Worm (Caenorhabditis elegans) whole organism, L3 larva: ENCODE measurements around the gene nas-15.
A peak's percentile ranks its signal among the peaks of the same experiment; 100 is the strongest.

Source experiments
- ama-1 ChIP-seq: fragments of 150-350 bp; optimal IDR thresholded peaks from 2 replicates; lab custom pipeline; 2018
- ceh-16 ChIP-seq: sonication (generic microtip); optimal IDR thresholded peaks from 2 replicates; lab custom pipeline; 2017; ENCODE audit warnings: missing biosample characterization, missing genetic modification characterization
- ceh-28 ChIP-seq: fragments of 150-350 bp; optimal IDR thresholded peaks from 2 replicates; lab custom pipeline; 2014; ENCODE audit warnings: missing biosample characterization, missing genetic modification reagents, missing genetic modification characterization
- ceh-82 ChIP-seq: fragments of 150-350 bp; optimal IDR thresholded peaks from 2 replicates; lab custom pipeline; 2014; ENCODE audit warnings: missing biosample characterization, missing genetic modification characterization
- daf-12 ChIP-seq: fragments of 150-350 bp; optimal IDR thresholded peaks from 2 replicates; lab custom pipeline; 2014; ENCODE audit warnings: missing biosample characterization, missing genetic modification reagents, missing genetic modification characterization
- egl-27 ChIP-seq: sonication (generic microtip); optimal IDR thresholded peaks from 4 replicates; lab custom pipeline; 2017; ENCODE audit warnings: missing biosample characterization, missing genetic modification reagents, missing genetic modification characterization
- egl-5 ChIP-seq: fragments of 150-350 bp; optimal IDR thresholded peaks from 2 replicates; lab custom pipeline; 2017; ENCODE audit warnings: missing biosample characterization, missing genetic modification reagents, missing genetic modification characterization, inconsistent platforms
- elt-1 ChIP-seq: fragments of 150-350 bp; optimal IDR thresholded peaks from 2 replicates; lab custom pipeline; 2014; ENCODE audit warnings: missing biosample characterization, missing genetic modification characterization
- eor-1 ChIP-seq, 2 experiments: fragments of 150-350 bp; optimal IDR thresholded peaks; 2 replicates each; lab custom pipeline; 2014 to 2018; ENCODE audit warnings: missing biosample characterization in 2 of 2, missing genetic modification characterization in 2 of 2
- fkh-10 ChIP-seq: sonication (generic microtip); optimal IDR thresholded peaks from 2 replicates; lab custom pipeline; 2017; ENCODE audit warnings: missing biosample characterization, missing genetic modification reagents, missing genetic modification characterization
- fkh-2 ChIP-seq: fragments of 150-350 bp; optimal IDR thresholded peaks from 2 replicates; lab custom pipeline; 2014; ENCODE audit warnings: missing biosample characterization, missing genetic modification reagents, missing genetic modification characterization
- fos-1 ChIP-seq: fragments of 150-350 bp; optimal IDR thresholded peaks from 2 replicates; lab custom pipeline; 2014; ENCODE audit warnings: missing biosample characterization, missing genetic modification characterization
- hmg-11 ChIP-seq: sonication (generic microtip); optimal IDR thresholded peaks from 2 replicates; lab custom pipeline; 2016; ENCODE audit warnings: missing genetic modification characterization, missing compliant biosample characterization
- jun-1 ChIP-seq: fragments of 150-350 bp; optimal IDR thresholded peaks from 2 replicates; lab custom pipeline; 2014; ENCODE audit warnings: missing biosample characterization, missing genetic modification reagents, missing genetic modification characterization
- lin-15B ChIP-seq: fragments of 150-350 bp; optimal IDR thresholded peaks from 2 replicates; lab custom pipeline; 2014; ENCODE audit warnings: missing biosample characterization, missing genetic modification characterization
- lin-39 ChIP-seq: fragments of 150-350 bp; optimal IDR thresholded peaks from 2 replicates; lab custom pipeline; 2018; ENCODE audit warnings: missing biosample characterization, missing genetic modification reagents, missing genetic modification characterization
- lsy-12 ChIP-seq: sonication (generic microtip); optimal IDR thresholded peaks from 2 replicates; lab custom pipeline; 2016; ENCODE audit warnings: mild to moderate bottlenecking, missing genetic modification characterization, missing compliant biosample characterization
- mdl-1 ChIP-seq: fragments of 150-350 bp; optimal IDR thresholded peaks from 2 replicates; lab custom pipeline; 2014; ENCODE audit warnings: missing biosample characterization, missing genetic modification characterization
- mml-1 ChIP-seq: fragments of 150-350 bp; sonication (generic microtip); optimal IDR thresholded peaks from 3 replicates; lab custom pipeline; 2014; ENCODE audit warnings: missing biosample characterization, missing genetic modification characterization
- nfya-1 ChIP-seq: sonication (generic microtip); optimal IDR thresholded peaks from 2 replicates; lab custom pipeline; 2017; ENCODE audit warnings: missing genetic modification characterization, mild to moderate bottlenecking, missing compliant biosample characterization, antibody characterized with exemption, moderate library complexity; ENCODE audit not compliant: insufficient read depth
- nhr-11 ChIP-seq: fragments of 150-350 bp; optimal IDR thresholded peaks from 2 replicates; lab custom pipeline; 2014; ENCODE audit warnings: missing biosample characterization, missing genetic modification characterization
- nhr-23 ChIP-seq: fragments of 150-350 bp; optimal IDR thresholded peaks from 2 replicates; lab custom pipeline; 2014; ENCODE audit warnings: missing biosample characterization, missing genetic modification reagents, missing genetic modification characterization
- nhr-28 ChIP-seq: fragments of 150-350 bp; optimal IDR thresholded peaks from 2 replicates; lab custom pipeline; 2014; ENCODE audit warnings: missing biosample characterization, missing genetic modification characterization
- nhr-43 ChIP-seq: sonication (generic microtip); optimal IDR thresholded peaks from 2 replicates; lab custom pipeline; 2016; ENCODE audit warnings: mild to moderate bottlenecking, missing genetic modification characterization, missing compliant biosample characterization; ENCODE audit not compliant: poor library complexity, severe bottlenecking
- nhr-67 ChIP-seq: fragments of 150-350 bp; optimal IDR thresholded peaks from 2 replicates; lab custom pipeline; 2014; ENCODE audit warnings: missing biosample characterization, missing genetic modification characterization
- nhr-76 ChIP-seq: fragments of 150-350 bp; sonication (generic microtip); optimal IDR thresholded peaks from 5 replicates; lab custom pipeline; 2014; ENCODE audit warnings: missing biosample characterization, missing genetic modification characterization
- nhr-77 ChIP-seq: fragments of 150-350 bp; optimal IDR thresholded peaks from 2 replicates; lab custom pipeline; 2014; ENCODE audit warnings: missing biosample characterization, missing genetic modification characterization
- pha-4 ChIP-seq: fragments of 150-350 bp; optimal IDR thresholded peaks from 2 replicates; lab custom pipeline; 2014; ENCODE audit warnings: missing biosample characterization, missing genetic modification reagents, missing genetic modification characterization
- sea-2 ChIP-seq: fragments of 150-350 bp; sonication (generic microtip); optimal IDR thresholded peaks from 4 replicates; lab custom pipeline; 2014; ENCODE audit warnings: missing biosample characterization, missing genetic modification reagents, missing genetic modification characterization
- snpc-4 ChIP-seq: fragments of 150-350 bp; optimal IDR thresholded peaks from 2 replicates; lab custom pipeline; 2014; ENCODE audit warnings: missing biosample characterization, missing genetic modification characterization
- tbx-2 ChIP-seq: sonication (generic microtip); optimal IDR thresholded peaks from 2 replicates; lab custom pipeline; 2016; ENCODE audit warnings: mild to moderate bottlenecking, missing genetic modification characterization, missing compliant biosample characterization
- zag-1 ChIP-seq: fragments of 150-350 bp; optimal IDR thresholded peaks from 2 replicates; lab custom pipeline; 2014; ENCODE audit warnings: missing biosample characterization, missing genetic modification characterization
- ztf-11 ChIP-seq: fragments of 150-350 bp; optimal IDR thresholded peaks from 2 replicates; lab custom pipeline; 2014; ENCODE audit warnings: missing biosample characterization, missing genetic modification characterization
- ztf-4 ChIP-seq: fragments of 150-350 bp; optimal IDR thresholded peaks from 2 replicates; lab custom pipeline; 2014; ENCODE audit warnings: missing biosample characterization, missing genetic modification characterization

nas-15 gene

DNA sequence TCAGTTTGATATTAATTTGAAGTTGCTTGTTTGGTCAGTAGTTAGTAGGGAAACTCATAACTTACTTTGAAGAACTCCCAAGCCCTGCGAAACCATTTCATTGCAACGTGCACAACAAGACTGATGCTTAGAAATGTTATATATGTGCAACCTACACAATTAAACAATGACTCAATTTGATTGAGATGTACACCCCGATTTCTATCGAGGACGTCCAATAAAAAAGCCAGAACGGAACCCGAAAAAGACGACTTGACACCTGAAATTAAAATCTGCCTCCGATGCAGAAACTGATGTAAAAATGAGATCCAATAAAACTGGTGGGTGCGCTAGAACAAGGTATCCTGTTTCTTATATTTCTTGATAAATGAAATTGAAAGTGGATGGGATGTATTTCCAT, 7.3 kb downstream of the nas-15 start, which contains the start of gene T04G9.6:
T04G9.6 (minus strand) TSS at position 101 of the 400 bp plus-strand sequence.
- TF ChIP-seq mml-1 (tag; lab: Kevin White, UChicago) (no peak), nhr-11 (tag; lab: Kevin White, UChicago) (no peak), elt-1 (no peak), ceh-82 (tag; lab: Kevin White, UChicago) (no peak), eor-1 (tag; optimal IDR thresholded peaks at IDR 0.05; lab: Kevin White, UChicago) (no peak), ceh-16 (tag; lab: Kevin White, UChicago) (no peak), ztf-11 (tag; lab: Kevin White, UChicago) (no peak), fkh-10 (GFP tag; lab: Kevin White, UChicago) (no peak), lin-15B (tag; lab: Kevin White, UChicago) (no peak), ztf-4 (tag; lab: Kevin White, UChicago) (no peak), egl-5 (tag; lab: Kevin White, UChicago) (no peak), daf-12 (no peak), nhr-43 (tag; lab: Kevin White, UChicago) (no peak)
- TF ChIP-seq, all 47 proteins: peak for 0

DNA sequence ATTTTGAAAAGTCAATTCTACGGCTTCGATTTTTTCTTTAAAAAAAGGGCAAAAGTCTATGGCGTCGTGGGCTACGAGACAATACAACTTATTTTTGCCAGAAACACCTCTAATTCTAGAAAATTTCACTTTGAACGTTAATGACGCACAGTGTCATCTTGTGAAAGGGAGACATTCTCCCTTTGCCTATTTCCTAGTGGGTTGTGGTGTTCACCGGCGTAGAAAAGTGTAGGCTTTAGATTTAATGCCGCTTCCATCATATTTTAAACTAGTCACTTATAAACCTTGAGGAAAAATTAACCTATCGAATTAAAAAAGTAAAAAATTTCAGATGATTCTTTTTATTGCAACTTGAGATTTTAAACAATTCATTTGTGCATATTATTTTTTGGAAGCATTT, 7.8 kb downstream of the nas-15 start:
- TF ChIP-seq tbx-2 (peak; percentile 19), mml-1 (tag; lab: Kevin White, UChicago) (no peak), ceh-28 (tag; lab: Kevin White, UChicago) (peak; percentile 43), snpc-4 (tag; lab: Kevin White, UChicago) (no peak), nhr-77 (peak; percentile 11), nhr-43 (tag; lab: Kevin White, UChicago) (peak; percentile 17), egl-5 (tag; lab: Kevin White, UChicago) (no peak), nhr-23 (tag; lab: Kevin White, UChicago) (peak; percentile 23)

- TF ChIP-seq nfya-1, result no peak
- TF ChIP-seq egl-27 (tag; lab: Kevin White, UChicago), result no peak
- no peak for TF ChIP-seq nhr-28 (tag; lab: Kevin White, UChicago)
- peak; percentile 22 for TF ChIP-seq nhr-23 (tag; lab: Kevin White, UChicago)
- TF ChIP-seq hmg-11, result peak; percentile 42
- no peak for TF ChIP-seq ama-1 (lab: Kevin White, UChicago)
- no peak for TF ChIP-seq nhr-67 (tag; lab: Kevin White, UChicago)
- no peak for TF ChIP-seq mdl-1
- TF ChIP-seq nhr-77, result no peak
- TF ChIP-seq ceh-28 (tag; lab: Kevin White, UChicago), result peak; percentile 78
- no peak for TF ChIP-seq lin-15B (tag; lab: Kevin White, UChicago)
- TF ChIP-seq zag-1 (tag; lab: Kevin White, UChicago), result no peak
- TF ChIP-seq tbx-2, result no peak
- no peak for TF ChIP-seq ztf-11 (tag; lab: Kevin White, UChicago)
- no peak for TF ChIP-seq fos-1 (tag; lab: Kevin White, UChicago)
- no peak for TF ChIP-seq eor-1 (tag; optimal IDR thresholded peaks at IDR 0.05; lab: Kevin White, UChicago)
- peak; percentile 53 for TF ChIP-seq pha-4 (tag; lab: Kevin White, UChicago)
- no peak for TF ChIP-seq sea-2 (GFP tag; lab: Kevin White, UChicago)
- TF ChIP-seq, all 47 proteins: peak for 4
Measured at ce11 chrX:787992-788391, 10.5 kb downstream of the nas-15 start, which contains the start of gene attf-5. TSS of gene attf-5 (plus strand) at chrX:788353.

DNA sequence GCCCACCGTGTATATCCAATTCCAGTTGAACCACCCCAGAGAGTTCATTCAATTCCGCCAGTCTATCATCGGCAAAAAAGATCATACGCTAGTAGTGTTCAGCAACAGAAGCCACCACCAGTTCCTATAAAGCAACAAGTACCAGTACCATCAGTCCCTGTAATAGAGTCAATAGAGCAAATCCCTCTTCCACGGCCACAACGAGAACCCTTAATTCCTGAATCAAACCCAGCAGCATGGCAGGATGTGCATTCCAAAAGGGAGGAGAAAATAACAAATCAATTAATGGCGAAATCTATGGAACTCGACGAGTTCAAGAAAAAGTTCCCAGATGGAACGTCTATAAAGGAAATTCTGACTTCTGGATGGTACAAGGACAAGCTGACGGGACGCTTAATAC, 12.3 kb downstream of the nas-15 start:
- no peak for TF ChIP-seq nhr-23 (tag; lab: Kevin White, UChicago)
- no peak for TF ChIP-seq fkh-2 (tag; lab: Kevin White, UChicago)
- no peak for TF ChIP-seq lsy-12 (tag; lab: Kevin White, UChicago)
- TF ChIP-seq nhr-11 (tag; lab: Kevin White, UChicago), result no peak
- TF ChIP-seq ama-1 (lab: Kevin White, UChicago), result no peak
- TF ChIP-seq lin-39 (tag; lab: Kevin White, UChicago), result no peak
- no peak for TF ChIP-seq elt-1
- no peak for TF ChIP-seq nhr-76 (tag; lab: Kevin White, UChicago)
- TF ChIP-seq nhr-28 (tag; lab: Kevin White, UChicago), result no peak
- TF ChIP-seq jun-1, result no peak

- TF ChIP-seq fos-1 (tag; lab: Kevin White, UChicago) (no peak), pha-4 (tag; lab: Kevin White, UChicago) (peak; percentile 30)
Measured at ce11 chrX:790593-790992, 13.1 kb downstream of the nas-15 start.
